Worm (Caenorhabditis elegans) whole organism, midembryonic: ENCODE data around the gene srx-31.
"Not testable (repeated sequence)": the region's sequence is repeated elsewhere in the genome, so short reads cannot be mapped to it uniquely, and the experiment has no call there.

Source experiments
- med-1 ChIP-seq: sonication (generic microtip); optimal IDR thresholded peaks from 2 replicates; lab custom pipeline; 2017; ENCODE audit warnings: missing genetic modification characterization, mild to moderate bottlenecking, missing compliant biosample characterization, antibody characterized with exemption, missing genetic modification reagents; ENCODE audit not compliant: insufficient read depth
- tab-1 ChIP-seq: fragments of 200-800 bp; sonication (Bioruptor generic); IDR thresholded peaks from 2 replicates; pipeline ENCODE4 v1.3.6; 2022; ENCODE audit warnings: missing genetic modification characterization, missing compliant biosample characterization
- ztf-23 ChIP-seq: fragments of 200-800 bp; sonication (Bioruptor generic); IDR thresholded peaks from 2 replicates; pipeline ENCODE4 v1.3.6; 2022; ENCODE audit warnings: missing genetic modification reagents, missing genetic modification characterization, missing compliant biosample characterization
- ztf-29 ChIP-seq: fragments of 200-800 bp; sonication (Bioruptor generic); IDR thresholded peaks from 2 replicates; pipeline ENCODE4 v1.3.6; 2022; ENCODE audit warnings: missing genetic modification reagents, missing genetic modification characterization, missing compliant biosample characterization

ce11 chrV:843118-843517, 20.3 kb upstream of the srx-31 start, which contains the start of gene K09C6.8:
- TF ChIP-seq tab-1 (GFP tag; lab: Robert Waterston, UW); ztf-29 (GFP tag; lab: Robert Waterston, UW); ztf-23 (GFP tag; lab: Robert Waterston, UW); med-1 (GFP tag; lab: Kevin White, UChicago): not testable (repeated sequence)
